Fruit fly (Drosophila melanogaster): Measurements from ENCODE around the gene CG5162.

Gene CG5162

dm6 chrX:17227462-17227861 is 12.4 kb downstream of the CG5162 start:
- TF ChIP-seq tgo (GFP tag; IDR thresholded peaks at IDR 0.05) (no peak), B-H2 (GFP tag; optimal IDR thresholded peaks at IDR 0.05) (no peak), CG7839 (tag; optimal IDR thresholded peaks at IDR 0.05) (no peak), ems (GFP tag; optimal IDR thresholded peaks at IDR 0.05) (no peak), mam (GFP tag; optimal IDR thresholded peaks at IDR 0.05) (no peak), Doc2 (GFP tag; IDR thresholded peaks at IDR 0.05) (no peak), bbx (GFP tag; IDR thresholded peaks at IDR 0.05; ENCODE audit: partially characterized antibody) (no peak), CrebB (tag; optimal IDR thresholded peaks at IDR 0.05) (no peak), CG13894 (tag; optimal IDR thresholded peaks at IDR 0.05) (peak; percentile 88), ftz-f1 (GFP tag; optimal IDR thresholded peaks at IDR 0.05) (no peak), CG2199 (GFP tag; IDR thresholded peaks at IDR 0.05) (peak; percentile 87), Atf6 (GFP tag; IDR thresholded peaks at IDR 0.05) (no peak), CG4730 (GFP tag; IDR thresholded peaks at IDR 0.05) (no peak), disco-r (GFP tag; optimal IDR thresholded peaks at IDR 0.05) (no peak), Fer1 (GFP tag; optimal IDR thresholded peaks at IDR 0.05) (no peak), vvl (GFP tag; IDR thresholded peaks at IDR 0.05) (0 out of 2 replicates have a peak, but pooled peaks have one; percentile 35), CG4854 (GFP tag; optimal IDR thresholded peaks at IDR 0.05) (no peak)

dm6 chrX:17229475-17230169 is 14.5 kb downstream of the CG5162 start:
- TF ChIP-seq nau (GFP tag; optimal IDR thresholded peaks at IDR 0.05) (no peak), sug (tag; optimal IDR thresholded peaks at IDR 0.05) (no peak), Hr51 (GFP tag; optimal IDR thresholded peaks at IDR 0.05) (peak in 1 of 2 experiments; percentile 36), Oli (tag; optimal IDR thresholded peaks at IDR 0.05) (peak; percentile 10), gfzf (GFP tag; optimal IDR thresholded peaks at IDR 0.05) (peak; percentile 3), oc (tag; optimal IDR thresholded peaks at IDR 0.05) (no peak), tup (GFP tag; optimal IDR thresholded peaks at IDR 0.05) (no peak), wor (GFP tag; IDR thresholded peaks at IDR 0.05) (no peak), shn (GFP tag; optimal IDR thresholded peaks at IDR 0.05) (peak; percentile 39), Lim3 (GFP tag; IDR thresholded peaks at IDR 0.05) (no peak), corto (GFP tag; optimal IDR thresholded peaks at IDR 0.05) (no peak), eve (GFP tag; optimal IDR thresholded peaks at IDR 0.05) (no peak), chn (GFP tag; optimal IDR thresholded peaks at IDR 0.05) (peak; percentile 37), CG14441 (GFP tag; IDR thresholded peaks at IDR 0.05) (no peak), CG5180 (GFP tag; optimal IDR thresholded peaks at IDR 0.05) (no peak), CG4820 (GFP tag; optimal IDR thresholded peaks at IDR 0.05) (no peak), sob (GFP tag; IDR thresholded peaks at IDR 0.05) (no peak), CG4707 (GFP tag; optimal IDR thresholded peaks at IDR 0.05) (no peak), CG2129 (GFP tag; IDR thresholded peaks at IDR 0.05; ENCODE audit: partially characterized antibody) (no peak), phol (tag; optimal IDR thresholded peaks at IDR 0.05) (no peak), Dip3 (GFP tag; optimal IDR thresholded peaks at IDR 0.05) (no peak), luna (GFP tag; optimal IDR thresholded peaks at IDR 0.05) (no peak), CG18619 (GFP tag; optimal IDR thresholded peaks at IDR 0.05) (no peak), CG3163 (GFP tag; optimal IDR thresholded peaks at IDR 0.05) (no peak), sisA (GFP tag; IDR thresholded peaks at IDR 0.05) (no peak), CG16863 (GFP tag; optimal IDR thresholded peaks at IDR 0.05) (no peak), gsb-n (tag; optimal IDR thresholded peaks at IDR 0.05) (no peak), Abd-B (GFP tag; optimal IDR thresholded peaks at IDR 0.05) (peak; percentile 34), chif (GFP tag; optimal IDR thresholded peaks at IDR 0.05) (no peak), CG3995 (GFP tag; optimal IDR thresholded peaks at IDR 0.05) (no peak), CG15514 (GFP tag; optimal IDR thresholded peaks at IDR 0.05) (no peak), Optix (GFP tag; IDR thresholded peaks at IDR 0.05) (no peak), aop (GFP tag; IDR thresholded peaks at IDR 0.05) (no peak)
